Fruit fly (Drosophila melanogaster): ENCODE results near the gene emc.
A peak's percentile ranks its signal among the peaks of the same experiment; 100 is the strongest.

Gene emc

dm6 chr3L:796926-797802, 48.0 kb downstream of the emc start (continued):
- TF ChIP-seq B-H1 (GFP tag; IDR thresholded peaks at IDR 0.05), result 0 out of 3 replicates have a peak, but pooled peaks have one; percentile 17
- 0 out of 2 replicates have a peak, but pooled peaks have one; percentile 35 for TF ChIP-seq CG5953 (GFP tag; IDR thresholded peaks at IDR 0.05)
- no peak for TF ChIP-seq CG11696 (GFP tag; IDR thresholded peaks at IDR 0.05)
- TF ChIP-seq Hsf (GFP tag; optimal IDR thresholded peaks at IDR 0.05), result no peak
- TF ChIP-seq CG14441 (GFP tag; IDR thresholded peaks at IDR 0.05), result peak; percentile 48
- no peak for TF ChIP-seq toy (GFP tag; IDR thresholded peaks at IDR 0.05)
- peak; percentile 51 for TF ChIP-seq tin (GFP tag; optimal IDR thresholded peaks at IDR 0.05)
- TF ChIP-seq knrl (GFP tag; IDR thresholded peaks at IDR 0.05; ENCODE audit: partially characterized antibody), result no peak
- TF ChIP-seq CG10267 (tag; optimal IDR thresholded peaks at IDR 0.05), result peak; percentile 52
- TF ChIP-seq CG2889 (GFP tag; IDR thresholded peaks at IDR 0.05), result no peak
- TF ChIP-seq stc (GFP tag; IDR thresholded peaks at IDR 0.05), result peak; percentile 72; the same call in 1 of the 2 replicates
- no peak for TF ChIP-seq CG9932 (GFP tag; IDR thresholded peaks at IDR 0.05)
- no peak for TF ChIP-seq CrebB (tag; optimal IDR thresholded peaks at IDR 0.05)
- TF ChIP-seq CG17829 (tag; optimal IDR thresholded peaks at IDR 0.05), result peak; percentile 53
- no peak for TF ChIP-seq dati (GFP tag; IDR thresholded peaks at IDR 0.05)
- TF ChIP-seq CG34224 (GFP tag; IDR thresholded peaks at IDR 0.05; ENCODE audit: partially characterized antibody), result no peak
- TF ChIP-seq luna (GFP tag; optimal IDR thresholded peaks at IDR 0.05), result no peak
- TF ChIP-seq CG30403 (GFP tag; optimal IDR thresholded peaks at IDR 0.05), result peak; percentile 35
- TF ChIP-seq insv (GFP tag; optimal IDR thresholded peaks at IDR 0.05), result no peak
- TF ChIP-seq HHEX (GFP tag; optimal IDR thresholded peaks at IDR 0.05), result peak; percentile 55
- TF ChIP-seq CG7987 (GFP tag; optimal IDR thresholded peaks at IDR 0.05), result peak; percentile 36
- no peak for TF ChIP-seq CG3163 (GFP tag; optimal IDR thresholded peaks at IDR 0.05)
- TF ChIP-seq CG10366 (GFP tag; IDR thresholded peaks at IDR 0.05), result no peak
- TF ChIP-seq otp (GFP tag; IDR thresholded peaks at IDR 0.05), result no peak
- TF ChIP-seq sisA (GFP tag; IDR thresholded peaks at IDR 0.05), result peak; percentile 65
- TF ChIP-seq Nf-YC (tag; optimal IDR thresholded peaks at IDR 0.05), result peak; percentile 9
- TF ChIP-seq CG11504 (tag; optimal IDR thresholded peaks at IDR 0.05), result peak; percentile 82
- TF ChIP-seq CG17802 (tag; optimal IDR thresholded peaks at IDR 0.05), result no peak
- TF ChIP-seq NfI (GFP tag; optimal IDR thresholded peaks at IDR 0.05), result peak; percentile 35
- TF ChIP-seq br (optimal IDR thresholded peaks at IDR 0.05), result no peak
- TF ChIP-seq CG11560 (tag; IDR thresholded peaks at IDR 0.05), result 0 out of 3 replicates have a peak, but pooled peaks have one; percentile 45
- peak; percentile 28; the same call in 1 of the 2 replicates for TF ChIP-seq ara (GFP tag; IDR thresholded peaks at IDR 0.05)
- peak; percentile 1 for TF ChIP-seq HLHmδ (GFP tag; optimal IDR thresholded peaks at IDR 0.05)
- 0 out of 2 replicates have a peak, but pooled peaks have one; percentile 13 for TF ChIP-seq klu (GFP tag; IDR thresholded peaks at IDR 0.05)
- no peak for TF ChIP-seq tll (GFP tag; optimal IDR thresholded peaks at IDR 0.05)
- TF ChIP-seq zen2 (GFP tag; IDR thresholded peaks at IDR 0.05; ENCODE audit: partially characterized antibody), result no peak
- TF ChIP-seq NC2β (GFP tag; optimal IDR thresholded peaks at IDR 0.05), result no peak
- no peak for TF ChIP-seq ftz-f1 (GFP tag; optimal IDR thresholded peaks at IDR 0.05)
- TF ChIP-seq Spps (tag; optimal IDR thresholded peaks at IDR 0.05), result no peak
- no peak for TF ChIP-seq peb (GFP tag; IDR thresholded peaks at IDR 0.05)
- TF ChIP-seq onecut (GFP tag; IDR thresholded peaks at IDR 0.05), result peak; percentile 62
- TF ChIP-seq CG4404 (GFP tag; IDR thresholded peaks at IDR 0.05), result 0 out of 2 replicates have a peak, but pooled peaks have one; percentile 13
- TF ChIP-seq lmd (GFP tag; IDR thresholded peaks at IDR 0.05), result peak; percentile 68
- TF ChIP-seq CG14860 (GFP tag; IDR thresholded peaks at IDR 0.05; ENCODE audit: partially characterized antibody), result no peak
- peak; percentile 28 for TF ChIP-seq Ravus (GFP tag; IDR thresholded peaks at IDR 0.05)
